Worm (Caenorhabditis elegans) whole organism, midembryonic: ENCODE measurements around the gene Y54E2A.7.

Experiments used
- klf-2 ChIP-seq: fragments of 200-800 bp; sonication (Bioruptor generic); conservative IDR thresholded peaks from 2 replicates; pipeline ENCODE4 v1.3.6; 2022; ENCODE audit warnings: missing genetic modification reagents, missing genetic modification characterization, missing compliant biosample characterization
- ztf-23 ChIP-seq: fragments of 200-800 bp; sonication (Bioruptor generic); IDR thresholded peaks from 2 replicates; pipeline ENCODE4 v1.3.6; 2022; ENCODE audit warnings: missing genetic modification reagents, missing genetic modification characterization, missing compliant biosample characterization

DNA sequence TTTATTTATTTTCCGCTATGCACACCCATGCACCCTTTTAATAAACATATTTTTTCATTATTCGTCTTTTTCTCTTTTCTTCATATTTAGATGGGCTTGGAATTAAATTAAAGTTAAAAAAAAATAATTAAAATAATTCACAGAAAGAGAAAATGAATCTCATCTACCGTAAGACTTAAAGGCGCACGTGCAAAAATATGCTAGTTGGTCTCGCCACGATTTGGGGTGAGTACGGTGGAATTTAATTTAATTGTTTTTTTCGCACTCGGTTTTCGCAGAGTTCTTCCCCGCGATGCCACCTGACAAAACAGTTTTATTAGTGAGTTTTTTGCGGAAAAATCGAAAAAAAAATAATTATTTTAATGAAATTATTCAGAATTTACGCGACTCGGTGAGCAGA, 5.3 kb upstream of the Y54E2A.7 start, which contains the start of gene Y54E2A.8:
- no peak for TF ChIP-seq klf-2 (GFP tag; lab: Robert Waterston, UW)
- TF ChIP-seq ztf-23, result no peak
